Fruit fly (Drosophila melanogaster) whole organism, prepupa: Measurements from ENCODE around the gene CG8945.

Experiments used
- CG11902 ChIP-seq: fragments of 200-800 bp; sonication (Bioruptor generic); optimal IDR thresholded peaks from 3 replicates; lab custom pipeline; 2016; ENCODE audit warnings: missing biosample characterization, missing genetic modification characterization
- CG6276 ChIP-seq: fragments of 200-800 bp; sonication (Bioruptor generic); optimal IDR thresholded peaks from 2 replicates; lab custom pipeline; 2017; ENCODE audit warnings: missing biosample characterization, mild to moderate bottlenecking, missing genetic modification characterization
- Ets96B ChIP-seq: fragments of 200-800 bp; optimal IDR thresholded peaks from 2 replicates; lab custom pipeline; 2019; ENCODE audit warnings: missing biosample characterization, mild to moderate bottlenecking, missing genetic modification characterization, moderate library complexity
- Hr38 ChIP-seq: sonication (Bioruptor generic); optimal IDR thresholded peaks from 2 replicates; lab custom pipeline; 2016; ENCODE audit warnings: missing biosample characterization, missing genetic modification characterization
- Lpt ChIP-seq: fragments of 200-800 bp; sonication (Bioruptor generic); optimal IDR thresholded peaks from 3 replicates; lab custom pipeline; 2016; ENCODE audit warnings: missing biosample characterization, missing genetic modification characterization
- Met ChIP-seq: fragments of 200-800 bp; sonication (Bioruptor generic); optimal IDR thresholded peaks from 3 replicates; lab custom pipeline; 2016; ENCODE audit warnings: missing biosample characterization, missing genetic modification characterization
- OdsH ChIP-seq: fragments of 200-800 bp; sonication (Bioruptor generic); optimal IDR thresholded peaks from 3 replicates; lab custom pipeline; 2016; ENCODE audit warnings: missing biosample characterization, missing genetic modification characterization
- Smox ChIP-seq: fragments of 200-800 bp; sonication (Bioruptor generic); optimal IDR thresholded peaks from 3 replicates; lab custom pipeline; 2016; ENCODE audit warnings: missing biosample characterization, missing genetic modification characterization
- lz ChIP-seq: fragments of 200-800 bp; sonication (Bioruptor generic); optimal IDR thresholded peaks from 3 replicates; lab custom pipeline; 2016; ENCODE audit warnings: missing biosample characterization, missing genetic modification characterization
- ss ChIP-seq, 2 experiments: fragments of 200-800 bp; sonication (Bioruptor generic); optimal IDR thresholded peaks; 2 replicates in 1 of 2; 3 replicates in 1 of 2; lab custom pipeline; 2017 to 2018; ENCODE audit warnings: mild to moderate bottlenecking in 2 of 2, missing biosample characterization in 2 of 2, missing genetic modification characterization in 2 of 2, moderate library complexity in 1 of 2

DNA sequence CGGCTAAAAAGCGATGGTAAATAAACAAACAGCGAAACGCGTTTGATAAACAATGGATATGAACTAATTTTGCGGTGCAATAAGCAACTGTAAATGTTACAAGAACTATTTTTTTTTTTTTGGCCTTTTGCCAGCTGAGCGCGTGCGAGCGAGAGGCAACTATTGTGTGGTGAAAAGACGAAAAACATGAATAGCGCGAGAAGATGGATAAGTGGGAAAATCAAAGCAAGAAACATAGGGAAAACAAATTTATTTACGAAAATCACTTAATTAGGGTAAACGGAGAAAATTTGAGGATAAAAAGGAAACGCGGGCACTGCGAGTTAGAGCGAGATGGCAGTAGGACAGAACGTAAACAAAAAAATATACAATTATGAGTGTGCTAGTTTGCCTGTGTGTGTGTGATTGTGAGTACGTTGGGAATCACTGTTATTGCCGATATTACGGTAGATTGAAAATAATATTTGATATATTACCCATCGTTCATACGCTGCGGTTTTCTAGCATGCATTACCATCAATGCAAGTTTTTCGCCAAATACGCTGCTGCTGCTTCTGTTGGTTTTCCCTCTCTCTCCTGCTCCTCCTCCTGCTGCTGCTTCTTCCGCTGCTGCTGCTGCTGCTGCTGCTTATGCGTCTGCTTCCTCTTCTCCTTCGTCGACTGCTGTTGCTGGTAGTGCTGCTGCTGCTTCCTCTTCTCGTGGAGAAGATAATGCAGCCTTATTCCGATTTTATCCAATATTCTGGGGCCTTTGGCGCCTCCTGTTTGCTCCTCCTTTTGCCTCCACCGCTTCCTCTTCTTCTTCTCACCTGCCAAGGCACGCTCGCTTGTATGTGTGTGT, 10.8 kb downstream of the CG8945 start:
- no peak for TF ChIP-seq OdsH
- TF ChIP-seq Smox, result no peak
- TF ChIP-seq Ets96B (tag; lab: Kevin White, UChicago), result no peak
- TF ChIP-seq Met (GFP tag; lab: Kevin White, UChicago), result no peak
- TF ChIP-seq Hr38 (GFP tag; lab: Kevin White, UChicago), result no peak
- TF ChIP-seq ss (GFP tag; optimal IDR thresholded peaks at IDR 0.05; lab: Kevin White, UChicago), result no peak
- no peak for TF ChIP-seq CG6276 (GFP tag; lab: Kevin White, UChicago)
- no peak for TF ChIP-seq CG11902
- no peak for TF ChIP-seq lz (GFP tag; lab: Kevin White, UChicago)
- no peak for TF ChIP-seq Lpt (GFP tag; lab: Kevin White, UChicago)
